Worm (Caenorhabditis elegans) whole organism, L4 larva: ENCODE results near the gene F26H11.8.
A peak's percentile ranks its signal among the peaks of the same experiment; 100 is the strongest.

Source experiments
- D1046.2 ChIP-seq: fragments of 200-800 bp; sonication (Bioruptor generic); IDR thresholded peaks from 2 replicates; pipeline ENCODE4 v1.3.6; 2022; ENCODE audit warnings: missing genetic modification characterization, missing compliant biosample characterization
- F10B5.3 ChIP-seq: sonication (generic microtip); optimal IDR thresholded peaks from 2 replicates; lab custom pipeline; 2016; ENCODE audit warnings: mild to moderate bottlenecking, missing genetic modification characterization, missing compliant biosample characterization
- T20F7.1 ChIP-seq: fragments of 200-800 bp; sonication (Bioruptor generic); optimal IDR thresholded peaks from 2 replicates; lab custom pipeline; 2018; ENCODE audit warnings: mild to moderate bottlenecking, missing genetic modification characterization, missing compliant biosample characterization
- T26A8.4 ChIP-seq: fragments of 200-800 bp; sonication (Bioruptor generic); IDR thresholded peaks from 2 replicates; pipeline ENCODE4 v1.3.6; 2022; ENCODE audit warnings: missing genetic modification characterization, missing compliant biosample characterization
- Y48G9A.11 ChIP-seq: fragments of 200-800 bp; sonication (Bioruptor generic); IDR thresholded peaks from 2 replicates; pipeline ENCODE4 v1.3.6; 2022; ENCODE audit warnings: missing genetic modification reagents, missing genetic modification characterization, missing compliant biosample characterization
- ZK546.5 ChIP-seq, 2 experiments: sonication (generic microtip); optimal IDR thresholded peaks; 2 replicates each; lab custom pipeline; 2017; ENCODE audit warnings: missing biosample characterization in 2 of 2, missing genetic modification characterization in 2 of 2
- aly-2 ChIP-seq: sonication (generic microtip); optimal IDR thresholded peaks from 2 replicates; lab custom pipeline; 2018; ENCODE audit warnings: missing biosample characterization, missing genetic modification characterization
- attf-4 ChIP-seq: sonication (generic microtip); optimal IDR thresholded peaks from 3 replicates; lab custom pipeline; 2017; ENCODE audit warnings: missing biosample characterization, missing genetic modification characterization
- ceh-20 ChIP-seq: fragments of 200-800 bp; sonication (Bioruptor generic); IDR thresholded peaks from 2 replicates; pipeline ENCODE4 v1.3.6; 2022; ENCODE audit warnings: missing genetic modification reagents, missing genetic modification characterization, missing compliant biosample characterization
- ceh-32 ChIP-seq: sonication (generic microtip); optimal IDR thresholded peaks from 2 replicates; lab custom pipeline; 2016; ENCODE audit warnings: mild to moderate bottlenecking, missing genetic modification characterization, missing compliant biosample characterization; ENCODE audit not compliant: poor library complexity
- ceh-44 ChIP-seq: fragments of 200-800 bp; sonication (Bioruptor generic); IDR thresholded peaks from 2 replicates; pipeline ENCODE4 v1.3.6; 2022; ENCODE audit warnings: missing genetic modification reagents, missing genetic modification characterization, missing compliant biosample characterization
- ceh-62 ChIP-seq: sonication (generic microtip); optimal IDR thresholded peaks from 2 replicates; lab custom pipeline; 2017; ENCODE audit warnings: missing biosample characterization, missing genetic modification characterization
- ceh-82 ChIP-seq: sonication (generic microtip); optimal IDR thresholded peaks from 2 replicates; lab custom pipeline; 2017; ENCODE audit warnings: missing biosample characterization, missing genetic modification characterization
- ces-1 ChIP-seq: fragments of 150-350 bp; sonication (generic microtip); optimal IDR thresholded peaks from 4 replicates; lab custom pipeline; 2014; ENCODE audit warnings: missing biosample characterization, missing genetic modification reagents, missing genetic modification characterization
- cey-2 ChIP-seq: sonication (generic microtip); optimal IDR thresholded peaks from 3 replicates; lab custom pipeline; 2017; ENCODE audit warnings: missing genetic modification characterization, mild to moderate bottlenecking, missing compliant biosample characterization, antibody characterized with exemption, borderline replicate concordance; ENCODE audit not compliant: insufficient read depth
- ctbp-1 ChIP-seq: fragments of 200-800 bp; sonication (Bioruptor generic); IDR thresholded peaks from 2 replicates; pipeline ENCODE4 v1.3.6; 2022; ENCODE audit warnings: missing genetic modification reagents, missing genetic modification characterization, missing compliant biosample characterization
- daf-12 ChIP-seq: fragments of 150-350 bp; optimal IDR thresholded peaks from 2 replicates; lab custom pipeline; 2014; ENCODE audit warnings: missing biosample characterization, missing genetic modification reagents, missing genetic modification characterization
- daf-8 ChIP-seq: fragments of 200-800 bp; sonication (Bioruptor generic); IDR thresholded peaks from 2 replicates; pipeline ENCODE4 v1.3.6; 2022; ENCODE audit warnings: missing genetic modification characterization, missing compliant biosample characterization
- dmd-6 ChIP-seq: fragments of 200-800 bp; sonication (Bioruptor generic); IDR thresholded peaks from 2 replicates; pipeline ENCODE4 v1.3.6; 2022; ENCODE audit warnings: missing genetic modification reagents, missing genetic modification characterization, missing compliant biosample characterization
- dmd-8 ChIP-seq: fragments of 200-800 bp; sonication (Bioruptor generic); IDR thresholded peaks from 2 replicates; pipeline ENCODE4 v1.3.6; 2022; ENCODE audit warnings: missing genetic modification characterization, missing compliant biosample characterization
- egl-27 ChIP-seq: sonication (generic microtip); optimal IDR thresholded peaks from 3 replicates; lab custom pipeline; 2017; ENCODE audit warnings: missing biosample characterization, missing genetic modification reagents, missing genetic modification characterization
- egl-43 ChIP-seq: fragments of 200-800 bp; sonication (Bioruptor generic); IDR thresholded peaks from 2 replicates; pipeline ENCODE4 v1.3.6; 2022; ENCODE audit warnings: missing genetic modification reagents, missing genetic modification characterization, missing compliant biosample characterization
- fkh-10 ChIP-seq: fragments of 150-350 bp; optimal IDR thresholded peaks from 2 replicates; lab custom pipeline; 2014; ENCODE audit warnings: missing biosample characterization, missing genetic modification reagents, missing genetic modification characterization
- fos-1 ChIP-seq: fragments of 150-350 bp; optimal IDR thresholded peaks from 2 replicates; lab custom pipeline; 2014; ENCODE audit warnings: missing biosample characterization, missing genetic modification characterization
- gei-8 ChIP-seq: fragments of 200-800 bp; sonication (Bioruptor generic); optimal IDR thresholded peaks from 2 replicates; lab custom pipeline; 2018; ENCODE audit warnings: mild to moderate bottlenecking, missing genetic modification characterization, missing compliant biosample characterization
- hlh-11 ChIP-seq: fragments of 200-800 bp; sonication (Bioruptor generic); optimal IDR thresholded peaks from 2 replicates; lab custom pipeline; 2018; ENCODE audit warnings: mild to moderate bottlenecking, missing genetic modification characterization, missing compliant biosample characterization
- hmg-1.1 ChIP-seq: fragments of 200-800 bp; sonication (Bioruptor generic); IDR thresholded peaks from 2 replicates; pipeline ENCODE4 v1.3.6; 2022; ENCODE audit warnings: missing genetic modification reagents, missing genetic modification characterization, missing compliant biosample characterization
- lin-1 ChIP-seq: fragments of 200-800 bp; sonication (Bioruptor generic); IDR thresholded peaks from 2 replicates; pipeline ENCODE4 v1.3.6; 2022; ENCODE audit warnings: missing genetic modification reagents, missing genetic modification characterization, missing compliant biosample characterization
- lin-13 ChIP-seq: fragments of 150-350 bp; optimal IDR thresholded peaks from 2 replicates; lab custom pipeline; 2014; ENCODE audit warnings: missing biosample characterization, missing genetic modification reagents, missing genetic modification characterization
- lin-15B ChIP-seq: fragments of 150-350 bp; sonication (generic microtip); optimal IDR thresholded peaks from 3 replicates; lab custom pipeline; 2014; ENCODE audit warnings: missing biosample characterization, missing genetic modification characterization
- lin-38 ChIP-seq: fragments of 200-800 bp; sonication (Bioruptor generic); IDR thresholded peaks from 2 replicates; pipeline ENCODE4 v1.3.6; 2022; ENCODE audit warnings: missing genetic modification reagents, missing genetic modification characterization, missing compliant biosample characterization
- lin-39 ChIP-seq: fragments of 150-350 bp; optimal IDR thresholded peaks from 2 replicates; lab custom pipeline; 2014; ENCODE audit warnings: missing biosample characterization, missing genetic modification reagents, missing genetic modification characterization
- lsy-2 ChIP-seq, 2 experiments: fragments of 150-350 bp in 1 of 2; sonication (generic microtip) in 1 of 2; optimal IDR thresholded peaks; 2 replicates each; lab custom pipeline; 2014 to 2017; ENCODE audit warnings: missing biosample characterization in 2 of 2, missing genetic modification characterization in 2 of 2
- madf-5 ChIP-seq, 2 experiments: fragments of 200-800 bp; sonication (Bioruptor generic); IDR thresholded peaks; 2 replicates each; pipeline ENCODE4 v1.3.6; 2022; ENCODE audit warnings: missing compliant biosample characterization in 2 of 2, missing genetic modification characterization in 2 of 2
- madf-9 ChIP-seq: fragments of 200-800 bp; sonication (Bioruptor generic); conservative IDR thresholded peaks from 2 replicates; pipeline ENCODE4 v1.3.6; 2022; ENCODE audit warnings: missing genetic modification reagents, missing genetic modification characterization, missing compliant biosample characterization
- mes-2 ChIP-seq: sonication (generic microtip); optimal IDR thresholded peaks from 2 replicates; lab custom pipeline; 2016; ENCODE audit warnings: missing genotype, mild to moderate bottlenecking, missing genetic modification characterization, missing compliant biosample characterization; ENCODE audit not compliant: poor library complexity, severe bottlenecking
- nhr-10 ChIP-seq: fragments of 150-350 bp; optimal IDR thresholded peaks from 2 replicates; lab custom pipeline; 2014; ENCODE audit warnings: missing biosample characterization, missing genetic modification characterization
- nhr-111 ChIP-seq: fragments of 200-800 bp; sonication (Bioruptor generic); optimal IDR thresholded peaks from 2 replicates; lab custom pipeline; 2018; ENCODE audit warnings: mild to moderate bottlenecking, missing genetic modification characterization, missing compliant biosample characterization
- nhr-6 ChIP-seq: fragments of 150-350 bp; optimal IDR thresholded peaks from 2 replicates; lab custom pipeline; 2014; ENCODE audit warnings: missing biosample characterization, missing genetic modification characterization
- nhr-76 ChIP-seq: fragments of 150-350 bp; optimal IDR thresholded peaks from 2 replicates; lab custom pipeline; 2014; ENCODE audit warnings: missing biosample characterization, missing genetic modification characterization
- nhr-77 ChIP-seq: fragments of 150-350 bp; optimal IDR thresholded peaks from 2 replicates; lab custom pipeline; 2014; ENCODE audit warnings: missing biosample characterization, missing genetic modification characterization
- pqm-1 ChIP-seq: sonication (generic microtip); optimal IDR thresholded peaks from 2 replicates; lab custom pipeline; 2017; ENCODE audit warnings: missing biosample characterization, missing genetic modification characterization
- sdz-12 ChIP-seq: fragments of 200-800 bp; sonication (Bioruptor generic); optimal IDR thresholded peaks from 2 replicates; lab custom pipeline; 2018; ENCODE audit warnings: mild to moderate bottlenecking, missing genetic modification characterization, missing compliant biosample characterization
- set-16 ChIP-seq: fragments of 200-800 bp; sonication (Bioruptor generic); IDR thresholded peaks from 2 replicates; pipeline ENCODE4 v1.3.6; 2022; ENCODE audit warnings: missing genetic modification reagents, missing genetic modification characterization, missing compliant biosample characterization
- snpc-1.2 ChIP-seq: fragments of 200-800 bp; sonication (Bioruptor generic); IDR thresholded peaks from 2 replicates; pipeline ENCODE4 v1.3.6; 2022; ENCODE audit warnings: missing genetic modification reagents, missing genetic modification characterization, missing compliant biosample characterization
- snpc-4 ChIP-seq: fragments of 150-350 bp; optimal IDR thresholded peaks from 2 replicates; lab custom pipeline; 2014; ENCODE audit warnings: missing biosample characterization, missing genetic modification characterization
- tra-1 ChIP-seq: fragments of 200-800 bp; sonication (Bioruptor generic); IDR thresholded peaks from 2 replicates; pipeline ENCODE4 v1.3.6; 2022; ENCODE audit warnings: missing genetic modification reagents, missing genetic modification characterization, missing compliant biosample characterization
- unc-130 ChIP-seq: sonication (generic microtip); optimal IDR thresholded peaks from 2 replicates; lab custom pipeline; 2016; ENCODE audit warnings: missing genetic modification reagents, missing genetic modification characterization, missing compliant biosample characterization
- vab-7 ChIP-seq: fragments of 200-800 bp; sonication (Bioruptor generic); IDR thresholded peaks from 2 replicates; pipeline ENCODE4 v1.3.6; 2022; ENCODE audit warnings: missing genetic modification reagents, missing genetic modification characterization, missing compliant biosample characterization
- zag-1 ChIP-seq: fragments of 150-350 bp; optimal IDR thresholded peaks from 2 replicates; lab custom pipeline; 2014; ENCODE audit warnings: missing biosample characterization, missing genetic modification characterization
- zip-2 ChIP-seq: fragments of 150-350 bp; optimal IDR thresholded peaks from 2 replicates; lab custom pipeline; 2014; ENCODE audit warnings: missing biosample characterization, missing genetic modification characterization
- ztf-7 ChIP-seq: fragments of 150-350 bp; optimal IDR thresholded peaks from 2 replicates; lab custom pipeline; 2014; ENCODE audit warnings: missing biosample characterization, missing genetic modification characterization

The F26H11.8 gene

DNA sequence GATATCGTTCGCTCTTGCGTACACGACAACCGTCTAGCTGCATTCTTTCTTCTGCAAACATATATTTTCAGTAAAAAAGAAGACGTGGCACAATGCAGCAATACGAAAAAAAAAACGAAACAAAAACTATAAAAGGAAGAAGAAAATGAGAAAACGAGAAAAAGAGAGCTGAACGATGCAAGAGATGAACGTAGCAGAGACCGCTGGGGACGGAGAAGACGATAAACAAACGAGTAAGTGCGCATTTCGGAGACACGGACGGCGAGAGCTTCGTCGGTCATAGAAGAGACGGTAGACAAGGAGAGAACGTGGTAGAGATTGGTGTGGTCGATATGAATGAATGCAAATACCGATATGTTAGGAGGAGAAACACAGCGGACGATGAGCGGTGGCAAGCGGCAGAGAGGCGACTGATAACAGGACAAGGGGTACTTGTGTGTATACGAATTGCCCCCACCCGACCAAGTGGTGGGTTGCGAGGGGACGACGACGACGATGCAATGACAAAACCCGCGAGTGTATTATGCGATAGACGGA is 49.7 kb downstream of the F26H11.8 start, which contains the start of gene K04B12.2 (continued):
- TF ChIP-seq Y48G9A.11 (GFP tag; lab: Robert Waterston, UW), result no peak
- TF ChIP-seq gei-8 (GFP tag; lab: Kevin White, UChicago), result no peak
- TF ChIP-seq lin-1 (GFP tag; lab: Robert Waterston, UW), result peak; percentile 71
- TF ChIP-seq daf-8 (GFP tag; lab: Robert Waterston, UW), result no peak
- TF ChIP-seq lsy-2 (tag; optimal IDR thresholded peaks at IDR 0.05; lab: Kevin White, UChicago), result peak; percentile 41 to 67
- no peak for TF ChIP-seq vab-7 (GFP tag; lab: Robert Waterston, UW)
- no peak for TF ChIP-seq attf-4 (tag; lab: Kevin White, UChicago)
- TF ChIP-seq aly-2, result no peak
- TF ChIP-seq ZK546.5 (tag; optimal IDR thresholded peaks at IDR 0.05; lab: Kevin White, UChicago), result no peak
- TF ChIP-seq dmd-8, result no peak
- TF ChIP-seq snpc-4 (tag; lab: Kevin White, UChicago), result no peak
- no peak for TF ChIP-seq unc-130 (GFP tag; lab: Kevin White, UChicago)
- TF ChIP-seq nhr-76 (tag; lab: Kevin White, UChicago), result no peak
- no peak for TF ChIP-seq lin-15B (tag; lab: Kevin White, UChicago)
- no peak for TF ChIP-seq cey-2 (tag; lab: Kevin White, UChicago)
- TF ChIP-seq zip-2 (tag; lab: Kevin White, UChicago), result no peak
- TF ChIP-seq sdz-12 (GFP tag; lab: Kevin White, UChicago), result no peak
- TF ChIP-seq daf-12, result no peak
- peak; percentile 59 for TF ChIP-seq pqm-1
- TF ChIP-seq egl-27 (tag; lab: Kevin White, UChicago), result no peak
- peak; percentile 84 for TF ChIP-seq nhr-6 (tag; lab: Kevin White, UChicago)
- no peak for TF ChIP-seq nhr-111
- TF ChIP-seq F10B5.3, result no peak
- no peak for TF ChIP-seq madf-5 (GFP tag; IDR thresholded peaks at IDR 0.05; lab: Robert Waterston, UW)
- no peak for TF ChIP-seq ceh-32 (tag; lab: Kevin White, UChicago)
- peak; percentile 71; the same call in 1 of the 2 replicates for TF ChIP-seq madf-9
- peak; percentile 54 for TF ChIP-seq mes-2 (tag; lab: Kevin White, UChicago)
- no peak for TF ChIP-seq ceh-44 (GFP tag; lab: Robert Waterston, UW)
- peak; percentile 71 for TF ChIP-seq lin-38
- TF ChIP-seq ctbp-1 (GFP tag; lab: Robert Waterston, UW), result no peak
- no peak for TF ChIP-seq snpc-1.2 (GFP tag; lab: Robert Waterston, UW)
- TF ChIP-seq hmg-1.1 (GFP tag; lab: Robert Waterston, UW), result peak; percentile 81
- peak; percentile 81 for TF ChIP-seq dmd-6 (GFP tag; lab: Robert Waterston, UW)
- TF ChIP-seq tra-1 (GFP tag; lab: Robert Waterston, UW), result 0 out of 2 replicates have a peak, but pooled peaks have one; percentile 7
- TF ChIP-seq hlh-11 (tag; lab: Kevin White, UChicago), result peak; percentile 93
- TF ChIP-seq T20F7.1 (GFP tag; lab: Kevin White, UChicago), result no peak
- no peak for TF ChIP-seq ceh-62 (tag; lab: Kevin White, UChicago)
- TF ChIP-seq lin-13 (GFP tag; lab: Kevin White, UChicago), result peak; percentile 19
- TF ChIP-seq D1046.2 (GFP tag; lab: Robert Waterston, UW), result no peak
- peak; percentile 60 for TF ChIP-seq ztf-7 (tag; lab: Kevin White, UChicago)
- no peak for TF ChIP-seq ces-1 (GFP tag; lab: Kevin White, UChicago)
- TF ChIP-seq set-16, result peak; percentile 17; the same call in 1 of the 2 replicates
- peak; percentile 70 for TF ChIP-seq T26A8.4 (GFP tag; lab: Robert Waterston, UW)
- TF ChIP-seq zag-1 (tag; lab: Kevin White, UChicago), result no peak
- no peak for TF ChIP-seq fos-1 (tag; lab: Kevin White, UChicago)
- peak; percentile 95 for TF ChIP-seq nhr-77 (tag; lab: Kevin White, UChicago)
- TF ChIP-seq ceh-20 (GFP tag; lab: Robert Waterston, UW), result no peak
- peak; percentile 63; the same call in 1 of the 2 replicates for TF ChIP-seq egl-43
- no peak for TF ChIP-seq lin-39 (tag; lab: Kevin White, UChicago)
- TF ChIP-seq fkh-10 (GFP tag; lab: Kevin White, UChicago), result peak; percentile 13
- TF ChIP-seq ceh-82 (tag; lab: Kevin White, UChicago), result no peak
- TF ChIP-seq nhr-10 (tag; lab: Kevin White, UChicago), result peak; percentile 55
